Worm (Caenorhabditis elegans) whole organism, L1 larva: ENCODE results near the gene col-13.

Experiments
- F16B12.6 ChIP-seq: fragments of 150-350 bp; optimal IDR thresholded peaks from 2 replicates; lab custom pipeline; 2014; ENCODE audit warnings: missing biosample characterization, missing genetic modification characterization
- Y116A8C.19 ChIP-seq: sonication (generic microtip); optimal IDR thresholded peaks from 2 replicates; lab custom pipeline; 2016; ENCODE audit warnings: missing compliant biosample characterization, missing genetic modification characterization, borderline replicate concordance
- aha-1 ChIP-seq: fragments of 150-350 bp; optimal IDR thresholded peaks from 2 replicates; lab custom pipeline; 2014; ENCODE audit warnings: missing biosample characterization, missing genetic modification characterization
- alr-1 ChIP-seq: fragments of 200-800 bp; sonication (Bioruptor generic); optimal IDR thresholded peaks from 2 replicates; lab custom pipeline; 2018; ENCODE audit warnings: borderline replicate concordance, mild to moderate bottlenecking, missing genetic modification characterization, missing compliant biosample characterization
- ama-1 ChIP-seq: fragments of 150-350 bp; optimal IDR thresholded peaks from 2 replicates; lab custom pipeline; 2014
- blmp-1 ChIP-seq: fragments of 150-350 bp; optimal IDR thresholded peaks from 2 replicates; lab custom pipeline; 2014; ENCODE audit warnings: missing biosample characterization, missing genetic modification characterization
- ceh-82 ChIP-seq, 3 experiments: fragments of 150-350 bp in 1 of 3; sonication (generic microtip) in 2 of 3; optimal IDR thresholded peaks; 2 replicates each; lab custom pipeline; 2014 to 2017; ENCODE audit warnings: missing biosample characterization in 3 of 3, missing genetic modification characterization in 3 of 3
- ceh-88 ChIP-seq: fragments of 200-800 bp; sonication (Bioruptor generic); IDR thresholded peaks from 2 replicates; pipeline ENCODE4 v1.3.6; 2022; ENCODE audit warnings: missing genetic modification characterization, missing compliant biosample characterization
- ceh-90 ChIP-seq: sonication (generic microtip); optimal IDR thresholded peaks from 2 replicates; lab custom pipeline; 2016; ENCODE audit warnings: missing genetic modification characterization, missing compliant biosample characterization
- egl-27 ChIP-seq, 2 experiments: fragments of 150-350 bp in 1 of 2; sonication (generic microtip); optimal IDR thresholded peaks; 3 replicates each; lab custom pipeline; 2017 to 2018; ENCODE audit warnings: missing biosample characterization in 2 of 2, missing genetic modification characterization in 2 of 2, missing genetic modification reagents in 2 of 2
- elt-3 ChIP-seq, 6 experiments: fragments of 150-350 bp in 1 of 6; sonication (generic microtip); optimal IDR thresholded peaks; 2 replicates each; lab custom pipeline; 2017 to 2018; ENCODE audit warnings: missing biosample characterization in 6 of 6, missing genetic modification characterization in 6 of 6, inconsistent platforms in 1 of 6
- ets-5 ChIP-seq: fragments of 200-800 bp; sonication (Bioruptor generic); IDR thresholded peaks from 2 replicates; pipeline ENCODE4 v1.3.6; 2022; ENCODE audit warnings: missing genetic modification characterization, missing compliant biosample characterization
- fos-1 ChIP-seq: fragments of 150-350 bp; optimal IDR thresholded peaks from 2 replicates; lab custom pipeline; 2014; ENCODE audit warnings: missing biosample characterization, missing genetic modification characterization
- grh-1 ChIP-seq: fragments of 200-800 bp; sonication (Bioruptor generic); IDR thresholded peaks from 2 replicates; pipeline ENCODE4 v1.3.6; 2022; ENCODE audit warnings: missing genetic modification reagents, missing genetic modification characterization, missing compliant biosample characterization
- hlh-17 ChIP-seq: fragments of 200-800 bp; sonication (Bioruptor generic); optimal IDR thresholded peaks from 2 replicates; lab custom pipeline; 2018; ENCODE audit warnings: missing genetic modification characterization, mild to moderate bottlenecking, missing compliant biosample characterization, moderate library complexity, borderline replicate concordance
- hlh-4 ChIP-seq: sonication (generic microtip); optimal IDR thresholded peaks from 2 replicates; lab custom pipeline; 2016; ENCODE audit warnings: mild to moderate bottlenecking, missing genetic modification characterization, missing compliant biosample characterization
- hpl-2 ChIP-seq: fragments of 150-350 bp; optimal IDR thresholded peaks from 2 replicates; lab custom pipeline; 2014; ENCODE audit warnings: missing biosample characterization, missing genetic modification reagents, missing genetic modification characterization
- irx-1 ChIP-seq: sonication (generic microtip); optimal IDR thresholded peaks from 2 replicates; lab custom pipeline; 2016; ENCODE audit warnings: missing genetic modification characterization, missing compliant biosample characterization
- isw-1 ChIP-seq: fragments of 200-800 bp; sonication (Bioruptor generic); IDR thresholded peaks from 2 replicates; pipeline ENCODE4 v1.3.6; 2022; ENCODE audit warnings: missing genetic modification characterization, missing compliant biosample characterization
- lin-14 ChIP-seq: fragments of 200-800 bp; sonication (Bioruptor generic); optimal IDR thresholded peaks from 2 replicates; lab custom pipeline; 2018; ENCODE audit warnings: mild to moderate bottlenecking, missing genetic modification characterization, moderate library complexity, missing compliant biosample characterization
- lin-35 ChIP-seq, 2 experiments: fragments of 150-350 bp; optimal IDR thresholded peaks; 2 replicates each; lab custom pipeline; 2014; ENCODE audit warnings: missing biosample characterization in 2 of 2, missing genetic modification characterization in 2 of 2, missing genetic modification reagents in 2 of 2
- lin-39 ChIP-seq: fragments of 150-350 bp; optimal IDR thresholded peaks from 2 replicates; lab custom pipeline; 2014; ENCODE audit warnings: missing biosample characterization, missing genetic modification reagents, missing genetic modification characterization
- lsy-2 ChIP-seq, 2 experiments: fragments of 150-350 bp; optimal IDR thresholded peaks; 2 replicates each; lab custom pipeline; 2014; ENCODE audit warnings: missing biosample characterization in 2 of 2, missing genetic modification characterization in 2 of 2
- mab-9 ChIP-seq: fragments of 200-800 bp; sonication (Bioruptor generic); IDR thresholded peaks from 2 replicates; pipeline ENCODE4 v1.3.6; 2022; ENCODE audit warnings: missing genetic modification reagents, missing genetic modification characterization, missing compliant biosample characterization
- mep-1 ChIP-seq: fragments of 150-350 bp; optimal IDR thresholded peaks from 2 replicates; lab custom pipeline; 2014; ENCODE audit warnings: missing biosample characterization, missing genetic modification characterization
- nhr-11 ChIP-seq: fragments of 150-350 bp; optimal IDR thresholded peaks from 2 replicates; lab custom pipeline; 2014; ENCODE audit warnings: missing biosample characterization, missing genetic modification characterization
- nhr-20 ChIP-seq: sonication (generic microtip); optimal IDR thresholded peaks from 2 replicates; lab custom pipeline; 2016; ENCODE audit warnings: mild to moderate bottlenecking, missing genetic modification characterization, missing compliant biosample characterization
- nhr-237 ChIP-seq: fragments of 150-350 bp; optimal IDR thresholded peaks from 2 replicates; lab custom pipeline; 2014; ENCODE audit warnings: missing biosample characterization, missing genetic modification characterization
- nhr-71 ChIP-seq: sonication (generic microtip); optimal IDR thresholded peaks from 2 replicates; lab custom pipeline; 2016; ENCODE audit warnings: mild to moderate bottlenecking, missing genetic modification characterization, moderate library complexity, missing compliant biosample characterization
- nhr-77 ChIP-seq: fragments of 150-350 bp; optimal IDR thresholded peaks from 2 replicates; lab custom pipeline; 2014; ENCODE audit warnings: missing biosample characterization, missing genetic modification characterization
- nhr-84 ChIP-seq: sonication (generic microtip); optimal IDR thresholded peaks from 2 replicates; lab custom pipeline; 2017; ENCODE audit warnings: missing biosample characterization, missing genetic modification characterization
- nhr-85 ChIP-seq: sonication (generic microtip); peaks from one replicate; lab custom pipeline; 2016; ENCODE audit warnings: missing genetic modification characterization, inconsistent platforms, missing compliant biosample characterization
- nhr-90 ChIP-seq: sonication (generic microtip); optimal IDR thresholded peaks from 2 replicates; lab custom pipeline; 2016; ENCODE audit warnings: mild to moderate bottlenecking, missing genetic modification characterization, missing compliant biosample characterization; ENCODE audit not compliant: poor library complexity
- pax-3 ChIP-seq: fragments of 200-800 bp; sonication (Bioruptor generic); optimal IDR thresholded peaks from 2 replicates; lab custom pipeline; 2018; ENCODE audit warnings: mild to moderate bottlenecking, missing genetic modification characterization, moderate library complexity, missing compliant biosample characterization
- pqm-1 ChIP-seq: sonication (generic microtip); optimal IDR thresholded peaks from 3 replicates; lab custom pipeline; 2017; ENCODE audit warnings: missing biosample characterization, missing genetic modification characterization
- rnt-1 ChIP-seq: sonication (generic microtip); optimal IDR thresholded peaks from 2 replicates; lab custom pipeline; 2016; ENCODE audit warnings: mild to moderate bottlenecking, missing genetic modification characterization, moderate library complexity, missing compliant biosample characterization
- snpc-4 ChIP-seq: fragments of 150-350 bp; optimal IDR thresholded peaks from 2 replicates; lab custom pipeline; 2014; ENCODE audit warnings: missing biosample characterization, missing genetic modification characterization
- snu-23 ChIP-seq: sonication (generic microtip); optimal IDR thresholded peaks from 2 replicates; lab custom pipeline; 2016; ENCODE audit warnings: missing genetic modification characterization, missing compliant biosample characterization
- sox-4 ChIP-seq: sonication (generic microtip); optimal IDR thresholded peaks from 2 replicates; lab custom pipeline; 2016; ENCODE audit warnings: missing genetic modification characterization, missing compliant biosample characterization
- vab-15 ChIP-seq: sonication (generic microtip); optimal IDR thresholded peaks from 2 replicates; lab custom pipeline; 2017; ENCODE audit warnings: missing genotype, mild to moderate bottlenecking, missing genetic modification characterization, missing compliant biosample characterization
- xbp-1 ChIP-seq: sonication (generic microtip); optimal IDR thresholded peaks from 2 replicates; lab custom pipeline; 2016; ENCODE audit warnings: missing genetic modification characterization, missing compliant biosample characterization
- zag-1 ChIP-seq: fragments of 150-350 bp; optimal IDR thresholded peaks from 2 replicates; lab custom pipeline; 2014; ENCODE audit warnings: missing biosample characterization, missing genetic modification characterization
- ztf-4 ChIP-seq: fragments of 150-350 bp; optimal IDR thresholded peaks from 2 replicates; lab custom pipeline; 2014; ENCODE audit warnings: missing biosample characterization, missing genetic modification characterization

col-13 gene

ce11 chrV:10462066-10462465 is 40.4 kb upstream of the col-13 start, which contains the start of gene chw-1:
TSS of gene chw-1 (plus strand) at chrV:10462282.
- TF ChIP-seq hpl-2 (GFP tag; lab: Kevin White, UChicago) (no peak), nhr-85 (tag; lab: Kevin White, UChicago) (peak; percentile 32)

- TF ChIP-seq snu-23 (GFP tag; lab: Kevin White, UChicago) = peak; percentile 30
- TF ChIP-seq snpc-4 (tag; lab: Kevin White, UChicago) = no peak
- TF ChIP-seq nhr-20 (tag; lab: Kevin White, UChicago) = peak; percentile 31
- no peak for TF ChIP-seq ets-5 (GFP tag; lab: Robert Waterston, UW)
- peak; percentile 37 for TF ChIP-seq nhr-71
- TF ChIP-seq lin-14 = peak; percentile 74
- peak in 3 of 6 experiments; percentile 25 to 86 (median 69) for TF ChIP-seq elt-3 (tag; optimal IDR thresholded peaks at IDR 0.05; lab: Kevin White, UChicago)
- TF ChIP-seq lsy-2 (tag; optimal IDR thresholded peaks at IDR 0.05; lab: Kevin White, UChicago) = peak in 1 of 2 experiments; percentile 29
- TF ChIP-seq grh-1 (GFP tag; lab: Robert Waterston, UW) = peak; percentile 24; the same call in 1 of the 2 replicates
- TF ChIP-seq ama-1 (lab: Kevin White, UChicago) = no peak
- TF ChIP-seq lin-35 (GFP tag; optimal IDR thresholded peaks at IDR 0.05; lab: Kevin White, UChicago) = no peak
- peak; percentile 70 for TF ChIP-seq blmp-1 (tag; lab: Kevin White, UChicago)
- TF ChIP-seq nhr-85 (tag; lab: Kevin White, UChicago) = peak; percentile 90
These were observed 39.0 kb upstream of the col-13 start for ce11 chrV:10460685-10461084.

ce11 chrV:10457247-10457646 is 35.5 kb upstream of the col-13 start, which contains the start of gene F22E12.1:
TSS of gene F22E12.1 (minus strand) at chrV:10457347.
- TF ChIP-seq mep-1 (tag; lab: Kevin White, UChicago) (no peak), snu-23 (GFP tag; lab: Kevin White, UChicago) (no peak)

ce11 chrV:10453466-10453865 is 31.8 kb upstream of the col-13 start, which contains the start of gene Y32F6A.5:
TSS of gene Y32F6A.5 (minus strand) at chrV:10453605.
- TF ChIP-seq lin-35 (GFP tag; optimal IDR thresholded peaks at IDR 0.05; lab: Kevin White, UChicago) (no peak), lin-39 (tag; lab: Kevin White, UChicago) (no peak), nhr-11 (tag; lab: Kevin White, UChicago) (no peak), rnt-1 (peak; percentile 25), nhr-237 (tag; lab: Kevin White, UChicago) (no peak), aha-1 (no peak), ceh-82 (tag; optimal IDR thresholded peaks at IDR 0.05; lab: Kevin White, UChicago) (no peak), vab-15 (no peak)

- TF ChIP-seq nhr-77 (tag; lab: Kevin White, UChicago) (no peak), zag-1 (tag; lab: Kevin White, UChicago) (no peak), nhr-84 (no peak), nhr-90 (no peak), pqm-1 (tag; lab: Kevin White, UChicago) (no peak), alr-1 (tag; lab: Kevin White, UChicago) (no peak), egl-27 (tag; optimal IDR thresholded peaks at IDR 0.05; lab: Kevin White, UChicago) (no peak), ztf-4 (no peak), ceh-88 (GFP tag; lab: Robert Waterston, UW) (no peak), sox-4 (tag; lab: Kevin White, UChicago) (no peak), ceh-90 (tag; lab: Kevin White, UChicago) (peak; percentile 76), xbp-1 (peak; percentile 26), F16B12.6 (tag; lab: Kevin White, UChicago) (no peak), Y116A8C.19 (tag; lab: Kevin White, UChicago) (no peak), hlh-4 (no peak), fos-1 (no peak), hlh-17 (GFP tag; lab: Kevin White, UChicago) (no peak), ceh-82 (tag; optimal IDR thresholded peaks at IDR 0.05; lab: Kevin White, UChicago) (no peak), irx-1 (tag; lab: Kevin White, UChicago) (peak; percentile 64), mab-9 (GFP tag; lab: Robert Waterston, UW) (no peak), pax-3 (tag; lab: Kevin White, UChicago) (peak; percentile 26), ets-5 (GFP tag; lab: Robert Waterston, UW) (no peak), isw-1 (GFP tag; lab: Robert Waterston, UW) (no peak; the same call in 1 of the 2 replicates), nhr-20 (tag; lab: Kevin White, UChicago) (no peak), nhr-11 (tag; lab: Kevin White, UChicago) (no peak)
These were observed 19.7 kb upstream of the col-13 start, which contains the start of gene pap-1 for ce11 chrV:10441135-10442024. TSS of gene pap-1 (plus strand) at chrV:10441974.
